Worm (Caenorhabditis elegans): ENCODE data around the gene bli-5.

- TF ChIP-seq lin-15B (tag; optimal IDR thresholded peaks at IDR 0.05) (no peak), ZK546.5 (tag; optimal IDR thresholded peaks at IDR 0.05) (no peak), lin-39 (tag; optimal IDR thresholded peaks at IDR 0.05) (no peak), lsy-2 (tag; optimal IDR thresholded peaks at IDR 0.05) (no peak), nhr-6 (tag; optimal IDR thresholded peaks at IDR 0.05) (no peak), egl-27 (tag; optimal IDR thresholded peaks at IDR 0.05) (no peak), unc-62 (GFP tag; optimal IDR thresholded peaks at IDR 0.05 in 1 of 2) (no peak), unc-62 (tag; optimal IDR thresholded peaks at IDR 0.05) (no peak), nhr-237 (tag; optimal IDR thresholded peaks at IDR 0.05) (no peak)
Observed at ce11 chrIII:13474482-13474881, 44.9 kb upstream of the bli-5 start.

All from whole organism, L4 larva.